Fruit fly (Drosophila melanogaster) whole organism, embryonic: Measurements from ENCODE around the gene CG8564.

Source experiments
- Asciz ChIP-seq: fragments of 200-800 bp; sonication (Bioruptor generic); optimal IDR thresholded peaks from 2 replicates; lab custom pipeline; 2017; ENCODE audit warnings: missing biosample characterization, mild to moderate bottlenecking, missing genetic modification characterization, missing genetic modification reagents
- Blimp-1 ChIP-seq: fragments of 200-800 bp; sonication (Bioruptor generic); optimal IDR thresholded peaks from 3 replicates; lab custom pipeline; 2018; ENCODE audit warnings: missing biosample characterization, missing genetic modification characterization, mild to moderate bottlenecking, moderate library complexity, missing genetic modification reagents
- BtbVII ChIP-seq: fragments of 200-800 bp; sonication (Bioruptor generic); optimal IDR thresholded peaks from 3 replicates; lab custom pipeline; 2017; ENCODE audit warnings: missing biosample characterization, mild to moderate bottlenecking, missing genetic modification characterization
- CG10654 ChIP-seq: fragments of 200-800 bp; sonication (Bioruptor generic); optimal IDR thresholded peaks from 2 replicates; lab custom pipeline; 2016; ENCODE audit warnings: missing biosample characterization, missing genetic modification characterization
- CG12071 ChIP-seq: fragments of 200-800 bp; sonication (Bioruptor generic); optimal IDR thresholded peaks from 3 replicates; lab custom pipeline; 2018; ENCODE audit warnings: missing biosample characterization, mild to moderate bottlenecking, missing genetic modification characterization
- CG15514 ChIP-seq: fragments of 200-800 bp; sonication (Bioruptor generic); optimal IDR thresholded peaks from 3 replicates; lab custom pipeline; 2017; ENCODE audit warnings: missing biosample characterization, missing genetic modification characterization, mild to moderate bottlenecking, moderate library complexity, missing genetic modification reagents
- CG31441 ChIP-seq: fragments of 200-800 bp; sonication (Bioruptor generic); IDR thresholded peaks from 2 replicates; pipeline ENCODE4 v1.3.6; 2022; ENCODE audit warnings: missing biosample characterization, missing genetic modification characterization
- CG34376 ChIP-seq: fragments of 200-800 bp; sonication (Bioruptor generic); optimal IDR thresholded peaks from 2 replicates; lab custom pipeline; 2018; ENCODE audit warnings: missing biosample characterization, mild to moderate bottlenecking, missing genetic modification characterization
- CG6683 ChIP-seq: fragments of 200-800 bp; sonication (Bioruptor generic); optimal IDR thresholded peaks from 2 replicates; lab custom pipeline; 2017; ENCODE audit warnings: missing biosample characterization, mild to moderate bottlenecking, missing genetic modification characterization, missing genetic modification reagents
- CG6813 ChIP-seq: fragments of 200-800 bp; sonication (Bioruptor generic); optimal IDR thresholded peaks from 2 replicates; lab custom pipeline; 2017; ENCODE audit warnings: missing biosample characterization, missing genetic modification characterization, mild to moderate bottlenecking, moderate library complexity, missing genetic modification reagents
- CG7987 ChIP-seq: fragments of 200-800 bp; sonication (Bioruptor generic); optimal IDR thresholded peaks from 2 replicates; lab custom pipeline; 2018; ENCODE audit warnings: missing biosample characterization, mild to moderate bottlenecking, missing genetic modification characterization, moderate library complexity
- CG9727 ChIP-seq: fragments of 200-800 bp; sonication (Bioruptor generic); optimal IDR thresholded peaks from 3 replicates; lab custom pipeline; 2017; ENCODE audit warnings: missing biosample characterization, mild to moderate bottlenecking, missing genetic modification characterization
- Dbx ChIP-seq: fragments of 200-800 bp; sonication (Bioruptor generic); IDR thresholded peaks from 3 replicates; pipeline ENCODE4 v1.3.6; 2022; ENCODE audit warnings: missing biosample characterization, missing genetic modification characterization
- Eip74EF ChIP-seq, 2 experiments: fragments of 200-800 bp in 1 of 2; fragments of >200 bp in 1 of 2; sonication (Bioruptor generic) in 1 of 2; optimal IDR thresholded peaks; 2 replicates each; lab custom pipeline; 2017 to 2019; ENCODE audit warnings: missing biosample characterization in 2 of 2, missing genetic modification characterization in 2 of 2, mild to moderate bottlenecking in 1 of 2, moderate library complexity in 1 of 2
- Fer1 ChIP-seq: fragments of 200-800 bp; sonication (Bioruptor generic); optimal IDR thresholded peaks from 2 replicates; lab custom pipeline; 2017; ENCODE audit warnings: missing biosample characterization, mild to moderate bottlenecking, missing genetic modification characterization
- MESR4 ChIP-seq: fragments of 200-800 bp; sonication (Bioruptor generic); optimal IDR thresholded peaks from 2 replicates; lab custom pipeline; 2018; ENCODE audit warnings: missing biosample characterization, mild to moderate bottlenecking, missing genetic modification characterization, moderate library complexity
- Med ChIP-seq: fragments of 200-800 bp; sonication (Bioruptor generic); peaks from one replicate; lab custom pipeline; 2016; ENCODE audit warnings: missing biosample characterization, missing genetic modification characterization, mild to moderate bottlenecking, inconsistent platforms, moderate library complexity
- NK7.1 ChIP-seq: fragments of 200-800 bp; sonication (Bioruptor generic); optimal IDR thresholded peaks from 3 replicates; lab custom pipeline; 2016; ENCODE audit warnings: missing biosample characterization, missing genetic modification characterization
- Neu2 ChIP-seq: fragments of 200-800 bp; sonication (Bioruptor generic); optimal IDR thresholded peaks from 3 replicates; lab custom pipeline; 2016; ENCODE audit warnings: missing biosample characterization, missing genetic modification characterization, borderline replicate concordance
- Nf-YC ChIP-seq: fragments of 200-800 bp; optimal IDR thresholded peaks from 3 replicates; lab custom pipeline; 2019; ENCODE audit warnings: missing biosample characterization, mild to moderate bottlenecking, missing genetic modification characterization, moderate library complexity
- Ptx1 ChIP-seq: fragments of 200-800 bp; sonication (Bioruptor generic); IDR thresholded peaks from 2 replicates; pipeline ENCODE4 v1.3.6; 2022; ENCODE audit warnings: missing biosample characterization, missing genetic modification characterization
- ap ChIP-seq: fragments of 200-800 bp; sonication (Bioruptor generic); IDR thresholded peaks from 2 replicates; pipeline ENCODE4 v1.3.6; 2022; ENCODE audit warnings: missing biosample characterization, missing genetic modification characterization
- caup ChIP-seq: fragments of 200-800 bp; sonication (Bioruptor generic); optimal IDR thresholded peaks from 3 replicates; lab custom pipeline; 2017; ENCODE audit warnings: missing biosample characterization, mild to moderate bottlenecking, missing genetic modification characterization, moderate library complexity; ENCODE audit not compliant: severe bottlenecking
- chinmo ChIP-seq: fragments of 200-800 bp; sonication (Bioruptor generic); IDR thresholded peaks from 4 replicates; pipeline ENCODE4 v1.3.6; 2022; ENCODE audit warnings: missing biosample characterization, missing genetic modification characterization; ENCODE audit not compliant: partially characterized antibody
- crol ChIP-seq: fragments of 200-800 bp; sonication (Bioruptor generic); IDR thresholded peaks from 2 replicates; pipeline ENCODE4 v1.3.6; 2022; ENCODE audit warnings: missing biosample characterization, missing genetic modification characterization
- da ChIP-seq: fragments of 200-800 bp; sonication (Bioruptor generic); optimal IDR thresholded peaks from 2 replicates; lab custom pipeline; 2016; ENCODE audit warnings: missing biosample characterization, missing genetic modification characterization
- eve ChIP-seq, 2 experiments: fragments of >200 bp; optimal IDR thresholded peaks; 2 replicates each; lab custom pipeline; 2017; ENCODE audit warnings: missing biosample characterization in 2 of 2, missing genetic modification characterization in 2 of 2
- exex ChIP-seq: fragments of 200-800 bp; sonication (Bioruptor generic); optimal IDR thresholded peaks from 4 replicates; lab custom pipeline; 2018; ENCODE audit warnings: missing biosample characterization, mild to moderate bottlenecking, missing genetic modification characterization, moderate library complexity
- eyg ChIP-seq: fragments of 200-800 bp; sonication (Bioruptor generic); optimal IDR thresholded peaks from 3 replicates; lab custom pipeline; 2016; ENCODE audit warnings: missing biosample characterization, missing genetic modification characterization
- grau ChIP-seq: fragments of 200-800 bp; optimal IDR thresholded peaks from 3 replicates; lab custom pipeline; 2019; ENCODE audit warnings: missing biosample characterization, mild to moderate bottlenecking, missing genetic modification characterization, moderate library complexity
- hth ChIP-seq: fragments of >200 bp; optimal IDR thresholded peaks from 2 replicates; lab custom pipeline; 2017; ENCODE audit warnings: inconsistent platforms
- kah ChIP-seq: fragments of 200-800 bp; sonication (Bioruptor generic); optimal IDR thresholded peaks from 2 replicates; lab custom pipeline; 2018; ENCODE audit warnings: missing biosample characterization, mild to moderate bottlenecking, missing genetic modification characterization
- mirr ChIP-seq: fragments of 200-800 bp; sonication (Bioruptor generic); optimal IDR thresholded peaks from 3 replicates; lab custom pipeline; 2018; ENCODE audit warnings: missing biosample characterization, mild to moderate bottlenecking, missing genetic modification characterization
- nerfin-2 ChIP-seq: fragments of 200-800 bp; sonication (Bioruptor generic); IDR thresholded peaks from 2 replicates; pipeline ENCODE4 v1.3.6; 2022; ENCODE audit warnings: missing biosample characterization, missing genetic modification characterization; ENCODE audit not compliant: partially characterized antibody
- org-1 ChIP-seq: fragments of 200-800 bp; sonication (Bioruptor generic); optimal IDR thresholded peaks from 2 replicates; lab custom pipeline; 2017; ENCODE audit warnings: missing biosample characterization, missing genetic modification characterization
- sd ChIP-seq: fragments of 200-800 bp; sonication (Bioruptor generic); optimal IDR thresholded peaks from 3 replicates; lab custom pipeline; 2018; ENCODE audit warnings: missing biosample characterization, mild to moderate bottlenecking, missing genetic modification characterization, moderate library complexity
- sens ChIP-seq: fragments of 200-800 bp; sonication (Bioruptor generic); peaks from one replicate; lab custom pipeline; 2016; ENCODE audit warnings: missing biosample characterization, missing genetic modification characterization
- sens-2 ChIP-seq: fragments of 200-800 bp; sonication (Bioruptor generic); IDR thresholded peaks from 2 replicates; pipeline ENCODE4 v1.3.6; 2022; ENCODE audit warnings: missing biosample characterization, missing genetic modification characterization
- sob ChIP-seq: fragments of 200-800 bp; sonication (Bioruptor generic); IDR thresholded peaks from 2 replicates; pipeline ENCODE4 v1.3.6; 2022; ENCODE audit warnings: missing biosample characterization, missing genetic modification characterization
- stc ChIP-seq: fragments of 200-800 bp; sonication (Bioruptor generic); IDR thresholded peaks from 2 replicates; pipeline ENCODE4 v1.3.6; 2022; ENCODE audit warnings: missing biosample characterization, missing genetic modification characterization
- stwl ChIP-seq: fragments of 200-800 bp; sonication (Bioruptor generic); optimal IDR thresholded peaks from 3 replicates; lab custom pipeline; 2018; ENCODE audit warnings: missing biosample characterization, mild to moderate bottlenecking, missing genetic modification characterization, moderate library complexity
- sug ChIP-seq: fragments of 200-800 bp; optimal IDR thresholded peaks from 2 replicates; lab custom pipeline; 2019; ENCODE audit warnings: missing biosample characterization, mild to moderate bottlenecking, missing genetic modification characterization, moderate library complexity
- wor ChIP-seq: fragments of 200-800 bp; sonication (Bioruptor generic); IDR thresholded peaks from 2 replicates; pipeline ENCODE4 v1.3.6; 2022; ENCODE audit warnings: missing biosample characterization, missing genetic modification characterization

CG8564 gene

dm6 chr3L:7349311-7349710 lies 38.4 kb downstream of the CG8564 start (continued):
- no peak for TF ChIP-seq nerfin-2 (GFP tag; lab: Robert Waterston, UW)
- TF ChIP-seq Med = peak; percentile 36
- TF ChIP-seq sd (tag; lab: Kevin White, UChicago) = peak; percentile 37
- TF ChIP-seq exex = peak; percentile 34
- TF ChIP-seq Dbx (GFP tag; lab: Robert Waterston, UW) = no peak
- no peak for TF ChIP-seq Eip74EF (GFP tag; optimal IDR thresholded peaks at IDR 0.05; lab: Kevin White, UChicago)
- peak; percentile 9 for TF ChIP-seq CG9727 (GFP tag; lab: Kevin White, UChicago)
- no peak for TF ChIP-seq grau (tag; lab: Kevin White, UChicago)
- TF ChIP-seq kah (GFP tag; lab: Kevin White, UChicago) = peak; percentile 19
- TF ChIP-seq eyg (GFP tag; lab: Kevin White, UChicago) = no peak
- TF ChIP-seq CG7987 (GFP tag; lab: Kevin White, UChicago) = peak; percentile 27
- no peak for TF ChIP-seq wor (GFP tag; lab: Robert Waterston, UW)
- peak; percentile 19 for TF ChIP-seq CG15514 (GFP tag; lab: Kevin White, UChicago)
- TF ChIP-seq CG34376 = peak; percentile 15
- no peak for TF ChIP-seq Blimp-1 (GFP tag; lab: Kevin White, UChicago)
- no peak for TF ChIP-seq CG6683
- TF ChIP-seq NK7.1 (GFP tag; lab: Kevin White, UChicago) = no peak
- no peak for TF ChIP-seq CG31441 (GFP tag; lab: Robert Waterston, UW)
- TF ChIP-seq Neu2 (GFP tag; lab: Kevin White, UChicago) = no peak
- TF ChIP-seq BtbVII (GFP tag; lab: Kevin White, UChicago) = peak; percentile 24
- peak; percentile 82 for TF ChIP-seq crol (GFP tag; lab: Robert Waterston, UW)
- TF ChIP-seq CG6813 = peak; percentile 23
- TF ChIP-seq CG12071 (GFP tag; lab: Kevin White, UChicago) = peak; percentile 32
- no peak for TF ChIP-seq ap (GFP tag; lab: Robert Waterston, UW)
- peak; percentile 4 for TF ChIP-seq Nf-YC (tag; lab: Kevin White, UChicago)
- TF ChIP-seq stc (GFP tag; lab: Robert Waterston, UW) = peak; percentile 46; the same call in 1 of the 2 replicates
- peak; percentile 56 for TF ChIP-seq org-1 (GFP tag; lab: Kevin White, UChicago)
- no peak for TF ChIP-seq stwl
- peak; percentile 16 for TF ChIP-seq mirr
- TF ChIP-seq Fer1 (GFP tag; lab: Kevin White, UChicago) = peak; percentile 7
- no peak for TF ChIP-seq hth
- peak; percentile 13 for TF ChIP-seq sug (tag; lab: Kevin White, UChicago)
- TF ChIP-seq eve (GFP tag; optimal IDR thresholded peaks at IDR 0.05; lab: Kevin White, UChicago) = no peak
- 0 out of 4 replicates have a peak, but pooled peaks have one; percentile 33 for TF ChIP-seq chinmo (GFP tag; lab: Robert Waterston, UW)
- no peak for TF ChIP-seq da (GFP tag; lab: Kevin White, UChicago)
- TF ChIP-seq sob (GFP tag; lab: Robert Waterston, UW) = 0 out of 2 replicates have a peak, but pooled peaks have one; percentile 15
- no peak for TF ChIP-seq sens-2 (GFP tag; lab: Robert Waterston, UW)
- peak; percentile 6 for TF ChIP-seq caup (GFP tag; lab: Kevin White, UChicago)
- TF ChIP-seq Asciz (GFP tag; lab: Kevin White, UChicago) = peak; percentile 4
- peak; percentile 12 for TF ChIP-seq sens (GFP tag; lab: Kevin White, UChicago)
- no peak for TF ChIP-seq Ptx1
- no peak for TF ChIP-seq MESR4 (GFP tag; lab: Kevin White, UChicago)
- no peak for TF ChIP-seq CG10654 (GFP tag; lab: Kevin White, UChicago)
